Worm (Caenorhabditis elegans): ENCODE data around the gene srbc-71.

The srbc-71 gene

DNA sequence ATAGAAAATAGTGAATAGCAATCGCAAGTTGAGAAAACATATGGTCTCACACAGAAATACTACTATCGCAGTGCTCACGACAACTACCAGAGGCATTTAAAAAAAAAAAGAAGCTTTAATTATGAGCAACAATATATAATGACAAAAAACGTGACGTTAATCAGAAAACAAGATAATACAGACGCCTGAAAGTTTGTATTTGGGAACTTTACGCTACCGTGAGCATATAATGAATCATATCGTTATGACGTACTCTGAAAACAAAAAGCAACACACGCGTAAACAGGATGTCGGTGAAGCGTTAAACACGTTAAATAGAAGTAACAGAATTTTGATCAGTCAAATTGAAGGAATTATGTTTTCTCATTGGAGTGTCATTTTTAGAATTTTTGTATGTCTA, at the start of gene srbc-71:
TSS of gene srbc-71 (minus strand) at position 101 of the 400 bp plus-strand sequence.
- no peak for TF ChIP-seq cog-1 (tag; optimal IDR thresholded peaks at IDR 0.05)
- TF ChIP-seq klf-2 (GFP tag; conservative IDR thresholded peaks at IDR 0.05) = no peak
- TF ChIP-seq tab-1 (GFP tag; IDR thresholded peaks at IDR 0.05) = no peak
- no peak for TF ChIP-seq flt-1 (GFP tag; IDR thresholded peaks at IDR 0.05)
- TF ChIP-seq med-1 (GFP tag; optimal IDR thresholded peaks at IDR 0.05; ENCODE audit: insufficient read depth) = no peak
- no peak for TF ChIP-seq ref-1 (GFP tag; conservative IDR thresholded peaks at IDR 0.05)
- TF ChIP-seq T22C8.4 (GFP tag; IDR thresholded peaks at IDR 0.05) = no peak
- TF ChIP-seq ztf-23 (GFP tag; IDR thresholded peaks at IDR 0.05) = no peak

DNA sequence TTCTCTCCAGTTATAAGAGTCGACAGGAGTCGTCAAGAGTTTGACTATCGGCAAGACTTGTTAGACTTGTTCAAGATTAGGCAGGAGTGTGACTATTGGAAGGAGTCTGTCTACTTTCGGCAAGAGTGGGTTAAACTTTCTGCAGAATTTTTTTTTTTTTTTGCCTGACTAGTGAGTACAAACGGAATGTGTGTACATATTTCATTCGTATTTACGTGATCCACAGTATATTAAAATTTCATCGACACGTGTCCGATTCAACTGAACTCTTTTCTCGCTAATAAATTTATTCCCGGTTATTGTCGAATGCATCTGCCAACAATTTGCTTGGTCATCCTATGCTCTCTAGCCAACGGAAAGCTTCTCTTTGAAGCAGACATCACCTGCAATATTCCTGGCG, 46.4 kb upstream of the srbc-71 start, which contains the start of gene F36A4.1:
TSS of gene F36A4.1 (plus strand) at position 301 of the 400 bp plus-strand sequence.
- TF ChIP-seq tab-1 (GFP tag; IDR thresholded peaks at IDR 0.05) (no peak), flt-1 (GFP tag; IDR thresholded peaks at IDR 0.05) (no peak), cog-1 (tag; optimal IDR thresholded peaks at IDR 0.05) (no peak), med-1 (GFP tag; optimal IDR thresholded peaks at IDR 0.05; ENCODE audit: insufficient read depth) (no peak), ref-1 (GFP tag; conservative IDR thresholded peaks at IDR 0.05) (no peak), klf-2 (GFP tag; conservative IDR thresholded peaks at IDR 0.05) (no peak), ztf-23 (GFP tag; IDR thresholded peaks at IDR 0.05) (no peak), T22C8.4 (GFP tag; IDR thresholded peaks at IDR 0.05) (no peak), ztf-29 (GFP tag; IDR thresholded peaks at IDR 0.05) (no peak)

DNA sequence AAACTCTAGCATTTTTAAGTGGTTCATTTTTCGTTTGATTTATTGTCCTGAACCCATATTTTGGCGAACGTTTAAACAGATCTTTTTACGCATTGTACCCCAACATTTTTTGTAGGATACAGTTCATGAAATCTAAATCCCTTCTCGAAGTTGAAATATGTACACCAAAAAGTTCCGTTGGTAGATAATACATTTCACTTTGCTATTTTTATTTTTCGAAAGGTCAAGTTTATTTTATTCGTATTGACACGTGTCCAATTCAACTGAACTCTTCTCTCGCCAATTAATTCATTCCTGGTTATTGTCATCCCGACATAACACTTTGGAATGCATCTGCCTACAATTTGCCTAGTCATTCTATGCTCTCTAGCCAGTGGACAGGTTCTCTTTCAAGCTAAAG, 45.2 kb upstream of the srbc-71 start, which contains the start of gene F36A4.2:
TSS of gene F36A4.2 (plus strand) at position 301 of the 400 bp plus-strand sequence.
- TF ChIP-seq klf-2 (GFP tag; conservative IDR thresholded peaks at IDR 0.05) (no peak), med-1 (GFP tag; optimal IDR thresholded peaks at IDR 0.05; ENCODE audit: insufficient read depth) (no peak), T22C8.4 (GFP tag; IDR thresholded peaks at IDR 0.05) (no peak), tab-1 (GFP tag; IDR thresholded peaks at IDR 0.05) (no peak), ztf-29 (GFP tag; IDR thresholded peaks at IDR 0.05) (no peak), flt-1 (GFP tag; IDR thresholded peaks at IDR 0.05) (no peak), ref-1 (GFP tag; conservative IDR thresholded peaks at IDR 0.05) (no peak), cog-1 (tag; optimal IDR thresholded peaks at IDR 0.05) (no peak), ztf-23 (GFP tag; IDR thresholded peaks at IDR 0.05) (no peak)

DNA sequence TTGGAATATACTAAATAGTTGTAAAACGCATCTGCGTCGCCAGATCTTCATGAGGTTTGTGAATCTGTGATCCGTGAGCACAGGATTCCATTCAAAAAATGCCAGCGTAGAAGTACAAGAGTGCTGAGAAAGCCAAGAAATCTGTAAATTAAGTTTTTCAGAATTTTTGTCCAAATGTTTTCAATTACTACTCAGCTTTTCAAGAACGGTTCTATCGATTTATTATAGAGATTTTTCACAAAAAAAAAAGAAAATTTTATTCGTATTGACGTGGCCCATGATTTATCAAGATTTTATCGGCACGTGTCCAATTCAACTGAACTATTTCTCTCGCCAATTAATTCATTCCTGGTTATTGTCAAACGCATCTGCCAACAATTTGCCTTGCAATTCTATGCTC, 43.6 kb upstream of the srbc-71 start, which contains the start of gene F36A4.3:
TSS of gene F36A4.3 (plus strand) at position 301 of the 400 bp plus-strand sequence.
- no peak for TF ChIP-seq klf-2 (GFP tag; conservative IDR thresholded peaks at IDR 0.05)
- TF ChIP-seq T22C8.4 (GFP tag; IDR thresholded peaks at IDR 0.05) = no peak
- no peak for TF ChIP-seq med-1 (GFP tag; optimal IDR thresholded peaks at IDR 0.05; ENCODE audit: insufficient read depth)
- TF ChIP-seq ztf-23 (GFP tag; IDR thresholded peaks at IDR 0.05) = no peak
- no peak for TF ChIP-seq flt-1 (GFP tag; IDR thresholded peaks at IDR 0.05)

DNA sequence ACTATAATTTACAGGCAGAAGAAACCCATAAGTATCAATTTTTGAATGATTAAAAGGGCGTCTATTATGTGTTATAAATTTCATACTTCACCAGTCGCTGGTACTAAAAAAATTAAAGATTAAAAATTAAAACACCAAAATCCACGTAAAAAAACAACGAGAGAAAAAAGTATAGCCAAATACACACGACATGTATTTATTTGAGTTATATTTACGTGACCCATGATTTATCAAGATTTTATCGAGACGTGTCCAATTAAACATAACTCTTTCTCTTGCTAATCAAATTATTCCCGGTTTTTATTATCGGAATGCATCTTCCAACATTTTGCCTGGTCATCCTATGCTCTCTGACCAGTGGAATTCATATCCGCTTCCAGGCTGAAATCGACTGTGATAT, 41.6 kb upstream of the srbc-71 start, which contains the start of gene F36A4.4:
TSS of gene F36A4.4 (plus strand) at position 301 of the 400 bp plus-strand sequence.
- TF ChIP-seq ztf-29 (GFP tag; IDR thresholded peaks at IDR 0.05) (no peak), ref-1 (GFP tag; conservative IDR thresholded peaks at IDR 0.05) (no peak), cog-1 (tag; optimal IDR thresholded peaks at IDR 0.05) (no peak), med-1 (GFP tag; optimal IDR thresholded peaks at IDR 0.05; ENCODE audit: insufficient read depth) (no peak), klf-2 (GFP tag; conservative IDR thresholded peaks at IDR 0.05) (no peak), T22C8.4 (GFP tag; IDR thresholded peaks at IDR 0.05) (no peak), ztf-23 (GFP tag; IDR thresholded peaks at IDR 0.05) (no peak), tab-1 (GFP tag; IDR thresholded peaks at IDR 0.05) (no peak), flt-1 (GFP tag; IDR thresholded peaks at IDR 0.05) (no peak)

DNA sequence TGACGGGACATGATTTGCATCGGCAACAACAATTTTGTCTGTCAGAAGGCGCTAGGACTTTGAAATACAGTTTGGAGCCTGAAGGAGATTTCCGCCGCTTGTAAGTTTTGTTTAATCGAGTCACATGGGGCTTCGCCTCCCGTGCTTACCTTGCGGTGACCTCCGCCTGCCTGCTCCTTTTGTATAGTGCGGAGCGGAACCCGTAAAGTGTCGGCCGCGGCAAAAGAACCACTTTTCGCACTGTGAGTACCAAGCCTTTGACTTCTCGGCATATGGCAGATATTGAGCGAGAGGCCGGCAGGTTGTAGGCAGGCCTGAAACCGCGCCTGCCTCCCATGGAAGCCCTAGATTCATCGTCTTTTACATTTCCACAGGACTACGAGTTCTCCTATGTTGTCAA, 40.2 kb upstream of the srbc-71 start:
- TF ChIP-seq ztf-29 (GFP tag; IDR thresholded peaks at IDR 0.05) = no peak
- TF ChIP-seq ref-1 (GFP tag; conservative IDR thresholded peaks at IDR 0.05) = no peak
- TF ChIP-seq T22C8.4 (GFP tag; IDR thresholded peaks at IDR 0.05) = no peak
- TF ChIP-seq klf-2 (GFP tag; conservative IDR thresholded peaks at IDR 0.05) = no peak
- no peak for TF ChIP-seq ztf-23 (GFP tag; IDR thresholded peaks at IDR 0.05)
- TF ChIP-seq flt-1 (GFP tag; IDR thresholded peaks at IDR 0.05) = no peak
- TF ChIP-seq cog-1 (tag; optimal IDR thresholded peaks at IDR 0.05) = no peak

DNA sequence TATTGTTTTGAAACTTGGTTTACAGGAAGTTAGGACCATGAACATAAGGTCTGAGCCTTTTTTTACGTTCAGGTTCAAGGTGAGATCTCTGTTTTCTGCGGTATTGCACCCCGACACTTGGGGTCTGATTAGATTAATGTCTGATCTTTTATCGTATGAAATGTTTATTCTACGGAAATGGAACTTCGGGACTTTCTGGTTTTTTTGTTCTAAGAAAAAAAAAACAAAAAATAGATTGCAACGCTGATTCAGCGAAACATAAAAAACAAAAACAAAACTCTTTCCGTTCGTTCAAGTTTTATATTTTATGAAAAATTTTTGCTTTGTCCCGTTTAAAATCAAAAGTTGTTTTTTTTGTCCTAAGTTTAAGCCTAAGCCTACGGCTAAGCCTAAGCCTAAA, 39.5 kb upstream of the srbc-71 start, which contains the start of gene F36A4.5:
TSS of gene F36A4.5 (plus strand) at position 301 of the 400 bp plus-strand sequence.
- TF ChIP-seq ztf-23 (GFP tag; IDR thresholded peaks at IDR 0.05) (no peak), med-1 (GFP tag; optimal IDR thresholded peaks at IDR 0.05; ENCODE audit: insufficient read depth) (no peak), ztf-29 (GFP tag; IDR thresholded peaks at IDR 0.05) (no peak), klf-2 (GFP tag; conservative IDR thresholded peaks at IDR 0.05) (no peak), flt-1 (GFP tag; IDR thresholded peaks at IDR 0.05) (no peak), ref-1 (GFP tag; conservative IDR thresholded peaks at IDR 0.05) (no peak), cog-1 (tag; optimal IDR thresholded peaks at IDR 0.05) (no peak), T22C8.4 (GFP tag; IDR thresholded peaks at IDR 0.05) (no peak), tab-1 (GFP tag; IDR thresholded peaks at IDR 0.05) (no peak)

DNA sequence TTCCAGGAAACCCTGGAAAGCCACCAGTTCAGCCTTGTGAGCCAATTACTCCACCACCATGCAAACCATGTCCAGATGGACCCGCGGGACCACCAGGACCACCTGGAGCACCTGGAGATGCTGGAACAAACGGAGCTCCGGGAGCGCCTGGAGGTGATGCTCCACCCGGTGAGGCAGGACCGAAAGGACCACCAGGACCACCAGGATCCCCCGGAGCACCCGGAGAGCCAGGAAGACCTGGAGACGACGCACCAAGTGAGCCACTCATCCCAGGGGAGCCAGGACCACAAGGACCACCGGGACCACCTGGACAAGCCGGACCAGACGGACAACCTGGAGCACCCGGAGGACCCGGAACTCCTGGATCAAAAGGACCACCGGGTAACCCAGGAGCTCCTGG, 38.9 kb upstream of the srbc-71 start:
- no peak for TF ChIP-seq ztf-29 (GFP tag; IDR thresholded peaks at IDR 0.05)
- TF ChIP-seq klf-2 (GFP tag; conservative IDR thresholded peaks at IDR 0.05) = no peak
- no peak for TF ChIP-seq med-1 (GFP tag; optimal IDR thresholded peaks at IDR 0.05; ENCODE audit: insufficient read depth)
- no peak for TF ChIP-seq flt-1 (GFP tag; IDR thresholded peaks at IDR 0.05)
- TF ChIP-seq ref-1 (GFP tag; conservative IDR thresholded peaks at IDR 0.05) = no peak
- TF ChIP-seq ztf-23 (GFP tag; IDR thresholded peaks at IDR 0.05) = no peak
- TF ChIP-seq tab-1 (GFP tag; IDR thresholded peaks at IDR 0.05) = no peak
- no peak for TF ChIP-seq cog-1 (tag; optimal IDR thresholded peaks at IDR 0.05)
- no peak for TF ChIP-seq T22C8.4 (GFP tag; IDR thresholded peaks at IDR 0.05)

DNA sequence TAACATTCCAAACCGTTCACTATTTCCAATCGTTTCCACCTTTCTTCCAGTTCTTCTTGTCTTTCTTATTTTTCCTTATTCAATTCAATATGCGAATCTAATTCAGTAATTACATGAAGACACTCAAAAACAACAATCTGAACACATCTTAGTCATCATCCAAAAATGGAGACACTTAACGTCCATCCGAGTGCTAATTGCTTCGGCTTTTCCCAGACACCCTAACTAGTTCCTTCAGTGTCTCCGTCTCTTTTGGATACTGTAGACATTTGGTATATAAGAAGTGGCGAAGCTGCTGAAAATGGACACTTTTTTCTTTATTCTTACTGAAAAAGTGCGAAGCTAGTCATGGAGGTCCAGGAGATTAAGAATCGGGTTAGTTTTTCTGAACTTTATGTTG, 37.2 kb upstream of the srbc-71 start, which contains the start of gene col-33:
TSS of gene col-33 (plus strand) at position 301 of the 400 bp plus-strand sequence.
- no peak for TF ChIP-seq tab-1 (GFP tag; IDR thresholded peaks at IDR 0.05)
- TF ChIP-seq klf-2 (GFP tag; conservative IDR thresholded peaks at IDR 0.05) = no peak

DNA sequence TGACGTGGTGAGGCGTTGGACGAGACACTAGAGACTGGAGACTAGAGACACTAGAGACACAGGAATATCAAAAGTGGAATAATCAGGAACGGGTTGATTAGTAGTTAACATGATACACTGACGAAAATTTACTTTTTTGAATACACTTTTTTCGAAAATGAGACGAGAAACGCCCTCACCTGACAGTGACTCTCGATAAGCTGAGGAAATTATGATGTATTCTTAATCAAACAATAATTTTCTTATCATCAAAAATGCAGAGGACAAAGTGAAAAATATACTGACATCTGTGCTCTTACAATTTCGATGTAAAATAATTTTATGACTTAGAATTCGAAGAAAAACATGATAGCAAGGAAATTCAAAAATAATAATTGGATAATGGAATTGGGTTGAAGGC, 33.7 kb upstream of the srbc-71 start:
- TF ChIP-seq klf-2 (GFP tag; conservative IDR thresholded peaks at IDR 0.05) (no peak), med-1 (GFP tag; optimal IDR thresholded peaks at IDR 0.05; ENCODE audit: insufficient read depth) (no peak), cog-1 (tag; optimal IDR thresholded peaks at IDR 0.05) (no peak), ref-1 (GFP tag; conservative IDR thresholded peaks at IDR 0.05) (no peak), T22C8.4 (GFP tag; IDR thresholded peaks at IDR 0.05) (no peak), ztf-29 (GFP tag; IDR thresholded peaks at IDR 0.05) (no peak), tab-1 (GFP tag; IDR thresholded peaks at IDR 0.05) (no peak), flt-1 (GFP tag; IDR thresholded peaks at IDR 0.05) (no peak), ztf-23 (GFP tag; IDR thresholded peaks at IDR 0.05) (no peak)
